Fruit fly (Drosophila melanogaster): ENCODE results near the gene Pp2B-14D.

Pp2B-14D gene

DNA sequence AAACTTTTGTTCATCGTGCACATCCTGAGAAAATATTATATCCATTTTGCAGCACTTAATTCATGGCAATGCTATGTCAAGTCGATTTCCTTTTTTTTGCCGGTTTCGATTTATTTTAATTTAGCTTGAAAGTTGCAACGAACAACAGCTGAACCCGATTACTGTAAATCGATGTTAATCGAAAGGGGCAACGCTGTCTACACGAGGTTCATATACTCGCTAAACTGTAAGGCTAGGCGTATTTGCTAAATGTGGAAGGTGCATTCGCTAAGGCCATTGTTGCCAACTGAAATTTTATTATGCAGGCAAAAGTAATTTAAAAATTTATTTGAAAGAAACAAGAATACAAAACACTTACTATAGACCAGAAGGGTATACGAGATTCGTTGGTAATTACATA is 12.4 kb downstream of the Pp2B-14D start, which contains the start of gene CG9902 (continued):
- TF ChIP-seq CG12299 (tag; optimal IDR thresholded peaks at IDR 0.05): no peak
- TF ChIP-seq CG9797 (GFP tag; optimal IDR thresholded peaks at IDR 0.05): peak; percentile 48
- TF ChIP-seq CG2202 (tag; optimal IDR thresholded peaks at IDR 0.05): no peak
- peak; percentile 10 for TF ChIP-seq mam (GFP tag; optimal IDR thresholded peaks at IDR 0.05)
- peak; percentile 75 for TF ChIP-seq CG14710 (tag; optimal IDR thresholded peaks at IDR 0.05)
- no peak for TF ChIP-seq CG10209 (GFP tag; optimal IDR thresholded peaks at IDR 0.05)
- no peak for TF ChIP-seq CG16779 (GFP tag; IDR thresholded peaks at IDR 0.05)
- TF ChIP-seq insv (GFP tag; optimal IDR thresholded peaks at IDR 0.05): peak in 1 of 2 experiments; percentile 51
- TF ChIP-seq row (GFP tag; IDR thresholded peaks at IDR 0.05): peak; percentile 21; the same call in 1 of the 3 replicates
- TF ChIP-seq Dref (GFP tag; IDR thresholded peaks at IDR 0.05): peak; percentile 97
- peak; percentile 83 for TF ChIP-seq Lhr (GFP tag; optimal IDR thresholded peaks at IDR 0.05)
- peak; percentile 54 for TF ChIP-seq CG31365 (tag; optimal IDR thresholded peaks at IDR 0.05)
- peak; percentile 71 for TF ChIP-seq Scr (GFP tag; IDR thresholded peaks at IDR 0.05; ENCODE audit: partially characterized antibody)
- no peak for TF ChIP-seq Mes4 (GFP tag; optimal IDR thresholded peaks at IDR 0.05)
- TF ChIP-seq Fer2 (tag; optimal IDR thresholded peaks at IDR 0.05): no peak
- peak; percentile 56 for TF ChIP-seq CG17829 (tag; optimal IDR thresholded peaks at IDR 0.05)
- TF ChIP-seq CG10543 (GFP tag; optimal IDR thresholded peaks at IDR 0.05): peak; percentile 6
- peak; percentile 28 for TF ChIP-seq sug (tag; optimal IDR thresholded peaks at IDR 0.05)
- TF ChIP-seq CG8924 (tag; optimal IDR thresholded peaks at IDR 0.05): no peak
- peak in 1 of 3 experiments; percentile 31 for TF ChIP-seq Stat92E (GFP tag; optimal IDR thresholded peaks at IDR 0.05)
- TF ChIP-seq dmrt11E (tag; optimal IDR thresholded peaks at IDR 0.05): no peak
- peak; percentile 55 for TF ChIP-seq CG10267 (tag; optimal IDR thresholded peaks at IDR 0.05)
- peak; percentile 53 for TF ChIP-seq CoRest (tag; optimal IDR thresholded peaks at IDR 0.05)
- peak; percentile 51; the same call in 1 of the 3 replicates for TF ChIP-seq CG34422 (GFP tag; IDR thresholded peaks at IDR 0.05)
- peak; percentile 87 for TF ChIP-seq CG1603 (tag; optimal IDR thresholded peaks at IDR 0.05)
- TF ChIP-seq lab (GFP tag; optimal IDR thresholded peaks at IDR 0.05): no peak
- TF ChIP-seq CG10959 (GFP tag; IDR thresholded peaks at IDR 0.05): no peak
- no peak for TF ChIP-seq tup (GFP tag; optimal IDR thresholded peaks at IDR 0.05)
- TF ChIP-seq D19A (tag; optimal IDR thresholded peaks at IDR 0.05): peak; percentile 38
- TF ChIP-seq CG17912 (GFP tag; optimal IDR thresholded peaks at IDR 0.05): peak; percentile 17
- TF ChIP-seq Doc3 (GFP tag; IDR thresholded peaks at IDR 0.05; ENCODE audit: partially characterized antibody): peak; percentile 63; the same call in 2 of the 3 replicates
- TF ChIP-seq CG18599 (GFP tag; optimal IDR thresholded peaks at IDR 0.05): no peak
- TF ChIP-seq Deaf1 (tag; optimal IDR thresholded peaks at IDR 0.05): no peak
- no peak for TF ChIP-seq CG10366 (GFP tag; IDR thresholded peaks at IDR 0.05)
- no peak for TF ChIP-seq CG7556 (GFP tag; optimal IDR thresholded peaks at IDR 0.05)
- TF ChIP-seq hkb (optimal IDR thresholded peaks at IDR 0.05): no peak
- no peak for TF ChIP-seq hkb (GFP tag; IDR thresholded peaks at IDR 0.05)
- TF ChIP-seq Sry-δ (GFP tag; optimal IDR thresholded peaks at IDR 0.05): peak; percentile 82
- no peak for TF ChIP-seq Xrp1 (GFP tag; IDR thresholded peaks at IDR 0.05)
- peak; percentile 75 for TF ChIP-seq trem (tag; optimal IDR thresholded peaks at IDR 0.05)
- TF ChIP-seq gem (tag; optimal IDR thresholded peaks at IDR 0.05): no peak
- peak; percentile 18 for TF ChIP-seq CG9609 (GFP tag; optimal IDR thresholded peaks at IDR 0.05)
- peak; percentile 59; the same call in 1 of the 2 replicates for TF ChIP-seq ato (GFP tag; IDR thresholded peaks at IDR 0.05; ENCODE audit: partially characterized antibody)
- peak; percentile 28; the same call in 1 of the 2 replicates for TF ChIP-seq onecut (GFP tag; IDR thresholded peaks at IDR 0.05)
- TF ChIP-seq CG7745 (tag; optimal IDR thresholded peaks at IDR 0.05): no peak
- TF ChIP-seq hbn (GFP tag; IDR thresholded peaks at IDR 0.05; ENCODE audit: partially characterized antibody): peak; percentile 75
- TF ChIP-seq CG13775 (GFP tag; optimal IDR thresholded peaks at IDR 0.05): no peak
- TF ChIP-seq Dek (tag; optimal IDR thresholded peaks at IDR 0.05): peak; percentile 35
- peak; percentile 39 for TF ChIP-seq dm (GFP tag; optimal IDR thresholded peaks at IDR 0.05)
- TF ChIP-seq vvl (GFP tag; IDR thresholded peaks at IDR 0.05): peak; percentile 73

All from whole organism, embryonic.